Fruit fly (Drosophila melanogaster): Measurements from ENCODE around the gene CG17192.

The CG17192 gene

dm6 chr3R:26969743-26970142 is 48.3 kb downstream of the CG17192 start (continued):
- no peak for TF ChIP-seq CG4360 (GFP tag; IDR thresholded peaks at IDR 0.05)
- TF ChIP-seq Adf1 (GFP tag; IDR thresholded peaks at IDR 0.05) = no peak
- TF ChIP-seq Nf-YA (GFP tag; IDR thresholded peaks at IDR 0.05) = no peak
- TF ChIP-seq ac (GFP tag; optimal IDR thresholded peaks at IDR 0.05) = no peak
- no peak for TF ChIP-seq ERR (GFP tag; optimal IDR thresholded peaks at IDR 0.05)
- TF ChIP-seq Mad (GFP tag; optimal IDR thresholded peaks at IDR 0.05) = no peak
- TF ChIP-seq HLHmδ (GFP tag; optimal IDR thresholded peaks at IDR 0.05) = no peak
- no peak for TF ChIP-seq Kr (GFP tag; optimal IDR thresholded peaks at IDR 0.05)
- TF ChIP-seq lab (GFP tag; optimal IDR thresholded peaks at IDR 0.05) = peak; percentile 30
- TF ChIP-seq CG6683 (GFP tag; optimal IDR thresholded peaks at IDR 0.05) = no peak
- TF ChIP-seq CG2678 (tag; optimal IDR thresholded peaks at IDR 0.05) = peak; percentile 47
- TF ChIP-seq ATbp (GFP tag; optimal IDR thresholded peaks at IDR 0.05) = no peak
- TF ChIP-seq gem (tag; optimal IDR thresholded peaks at IDR 0.05) = no peak
- TF ChIP-seq CG11695 (GFP tag; IDR thresholded peaks at IDR 0.05) = 0 out of 3 replicates have a peak, but pooled peaks have one; percentile 38

- TF ChIP-seq CG31224 (GFP tag; IDR thresholded peaks at IDR 0.05) (peak; percentile 76), exex (tag; optimal IDR thresholded peaks at IDR 0.05) (peak; percentile 87), CG1233 (GFP tag; optimal IDR thresholded peaks at IDR 0.05) (no peak), CG30020 (tag; optimal IDR thresholded peaks at IDR 0.05) (no peak), Hr78 (GFP tag; optimal IDR thresholded peaks at IDR 0.05) (peak in 1 of 2 experiments; percentile 15), CG11696 (GFP tag; IDR thresholded peaks at IDR 0.05) (no peak), CG18262 (tag; optimal IDR thresholded peaks at IDR 0.05) (peak; percentile 37), mirr (GFP tag; optimal IDR thresholded peaks at IDR 0.05) (peak; percentile 86), CG12769 (tag; optimal IDR thresholded peaks at IDR 0.05) (peak; percentile 80), CG2712 (tag; optimal IDR thresholded peaks at IDR 0.05) (peak; percentile 34), CG2120 (GFP tag; optimal IDR thresholded peaks at IDR 0.05) (peak; percentile 10), Nf-YC (tag; optimal IDR thresholded peaks at IDR 0.05) (peak; percentile 17), CG12942 (GFP tag; optimal IDR thresholded peaks at IDR 0.05) (no peak), CG7271 (tag; optimal IDR thresholded peaks at IDR 0.05) (no peak), Fer2 (tag; optimal IDR thresholded peaks at IDR 0.05) (no peak), h (optimal IDR thresholded peaks at IDR 0.05) (no peak), fru (optimal IDR thresholded peaks at IDR 0.05) (no peak), CG8924 (tag; optimal IDR thresholded peaks at IDR 0.05) (peak; percentile 33), CG17328 (GFP tag; IDR thresholded peaks at IDR 0.05) (0 out of 2 replicates have a peak, but pooled peaks have one; percentile 26), Xrp1 (GFP tag; IDR thresholded peaks at IDR 0.05) (peak; percentile 43; the same call in 1 of the 2 replicates), vvl (GFP tag; IDR thresholded peaks at IDR 0.05) (no peak), Rfx (GFP tag; IDR thresholded peaks at IDR 0.05) (peak; percentile 7; the same call in 1 of the 2 replicates), CG18476 (GFP tag; optimal IDR thresholded peaks at IDR 0.05) (no peak), psq (GFP tag; optimal IDR thresholded peaks at IDR 0.05) (peak; percentile 64), CG17361 (GFP tag; IDR thresholded peaks at IDR 0.05) (peak; percentile 52; the same call in 2 of the 3 replicates), CG12071 (GFP tag; optimal IDR thresholded peaks at IDR 0.05) (no peak), CG8388 (GFP tag; optimal IDR thresholded peaks at IDR 0.05) (peak; percentile 20), al (GFP tag; IDR thresholded peaks at IDR 0.05) (0 out of 2 replicates have a peak, but pooled peaks have one; percentile 10), Sox102F (GFP tag; optimal IDR thresholded peaks at IDR 0.05) (peak; percentile 36), CG30403 (GFP tag; optimal IDR thresholded peaks at IDR 0.05) (peak; percentile 24), ato (GFP tag; IDR thresholded peaks at IDR 0.05; ENCODE audit: partially characterized antibody) (no peak), Atf6 (GFP tag; IDR thresholded peaks at IDR 0.05) (0 out of 2 replicates have a peak, but pooled peaks have one; percentile 32), Pdp1 (GFP tag; optimal IDR thresholded peaks at IDR 0.05) (peak in 1 of 2 experiments; percentile 86), CG4360 (GFP tag; IDR thresholded peaks at IDR 0.05) (no peak), sd (tag; optimal IDR thresholded peaks at IDR 0.05) (peak; percentile 58)
These were observed 49.1 kb downstream of the CG17192 start for dm6 chr3R:26968823-26969638.
